Worm (Caenorhabditis elegans): ENCODE measurements around the gene T22F7.3.

ce11 chrIII:526824-527223 is 3.0 kb upstream of the T22F7.3 start, which contains the start of gene T22F7.4:
- TF ChIP-seq dve-1 (tag; optimal IDR thresholded peaks at IDR 0.05) (no peak), npax-4 (tag; optimal IDR thresholded peaks at IDR 0.05) (no peak), C08G9.2 (tag; optimal IDR thresholded peaks at IDR 0.05) (no peak), ama-1 (optimal IDR thresholded peaks at IDR 0.05) (no peak), tbx-7 (tag; optimal IDR thresholded peaks at IDR 0.05) (no peak), lin-11 (tag; optimal IDR thresholded peaks at IDR 0.05) (no peak), Y22D7AL.16 (tag; optimal IDR thresholded peaks at IDR 0.05) (no peak), ceh-9 (tag; optimal IDR thresholded peaks at IDR 0.05) (no peak), fkh-6 (tag; optimal IDR thresholded peaks at IDR 0.05) (no peak), elt-2 (tag; optimal IDR thresholded peaks at IDR 0.05) (no peak), ceh-6 (GFP tag; optimal IDR thresholded peaks at IDR 0.05) (no peak)

Data from whole organism, late embryonic.